Worm (Caenorhabditis elegans) whole organism, early embryonic: ENCODE data around the gene F25D1.8.

ENCODE experiments used
- B0310.2 ChIP-seq: sonication (generic microtip); optimal IDR thresholded peaks from 2 replicates; lab custom pipeline; 2016; ENCODE audit warnings: mild to moderate bottlenecking, missing genetic modification characterization, missing compliant biosample characterization
- F13C5.2 ChIP-seq: sonication (generic microtip); optimal IDR thresholded peaks from 2 replicates; lab custom pipeline; 2017; ENCODE audit warnings: mild to moderate bottlenecking, missing genetic modification characterization, inconsistent platforms, missing compliant biosample characterization
- aly-1 ChIP-seq: sonication (generic microtip); optimal IDR thresholded peaks from 2 replicates; lab custom pipeline; 2016; ENCODE audit warnings: missing genetic modification characterization, missing compliant biosample characterization
- ama-1 ChIP-seq: fragments of 150-350 bp; optimal IDR thresholded peaks from 2 replicates; lab custom pipeline; 2014
- ceh-13 ChIP-seq: fragments of 200-800 bp; sonication (Bioruptor generic); optimal IDR thresholded peaks from 2 replicates; lab custom pipeline; 2018; ENCODE audit warnings: mild to moderate bottlenecking, missing genetic modification characterization, missing compliant biosample characterization
- ceh-36 ChIP-seq: sonication (generic microtip); optimal IDR thresholded peaks from 2 replicates; lab custom pipeline; 2016; ENCODE audit warnings: missing genetic modification characterization, inconsistent platforms, missing compliant biosample characterization
- ets-7 ChIP-seq: sonication (generic microtip); optimal IDR thresholded peaks from 2 replicates; lab custom pipeline; 2016; ENCODE audit warnings: missing genotype, missing genetic modification characterization, missing compliant biosample characterization
- flt-1 ChIP-seq: fragments of 200-800 bp; sonication (Bioruptor generic); IDR thresholded peaks from 2 replicates; pipeline ENCODE4 v1.3.6; 2022; ENCODE audit warnings: missing genetic modification characterization, missing compliant biosample characterization
- hmbx-1 ChIP-seq: sonication (generic microtip); optimal IDR thresholded peaks from 2 replicates; lab custom pipeline; 2016; ENCODE audit warnings: mild to moderate bottlenecking, missing genetic modification characterization, missing compliant biosample characterization
- hmg-4 ChIP-seq: fragments of 200-800 bp; sonication (Bioruptor generic); optimal IDR thresholded peaks from 2 replicates; lab custom pipeline; 2018; ENCODE audit warnings: mild to moderate bottlenecking, missing genetic modification characterization, missing compliant biosample characterization
- hnd-1 ChIP-seq: sonication (generic microtip); optimal IDR thresholded peaks from 2 replicates; lab custom pipeline; 2016; ENCODE audit warnings: missing genetic modification characterization, missing compliant biosample characterization
- pes-1 ChIP-seq: fragments of 200-800 bp; sonication (Bioruptor generic); IDR thresholded peaks from 2 replicates; pipeline ENCODE4 v1.3.6; 2022; ENCODE audit warnings: missing genetic modification reagents, missing genetic modification characterization, missing compliant biosample characterization
- scrt-1 ChIP-seq: fragments of 200-800 bp; sonication (Bioruptor generic); IDR thresholded peaks from 2 replicates; pipeline ENCODE4 v1.3.6; 2022; ENCODE audit warnings: missing genetic modification characterization, missing compliant biosample characterization
- sea-1 ChIP-seq: fragments of 200-800 bp; sonication (Bioruptor generic); conservative IDR thresholded peaks from 2 replicates; pipeline ENCODE4 v1.3.6; 2022; ENCODE audit warnings: missing genetic modification characterization, missing compliant biosample characterization
- tbx-11 ChIP-seq: fragments of 200-800 bp; sonication (Bioruptor generic); IDR thresholded peaks from 2 replicates; pipeline ENCODE4 v1.3.6; 2022; ENCODE audit warnings: missing genetic modification characterization, missing compliant biosample characterization
- tbx-37 ChIP-seq: fragments of 200-800 bp; sonication (Bioruptor generic); conservative IDR thresholded peaks from 2 replicates; pipeline ENCODE4 v1.3.6; 2022; ENCODE audit warnings: missing genetic modification reagents, missing genetic modification characterization, missing compliant biosample characterization
- tra-4 ChIP-seq: sonication (generic microtip); optimal IDR thresholded peaks from 2 replicates; lab custom pipeline; 2017; ENCODE audit warnings: missing genetic modification characterization, missing compliant biosample characterization

F25D1.8 gene

DNA sequence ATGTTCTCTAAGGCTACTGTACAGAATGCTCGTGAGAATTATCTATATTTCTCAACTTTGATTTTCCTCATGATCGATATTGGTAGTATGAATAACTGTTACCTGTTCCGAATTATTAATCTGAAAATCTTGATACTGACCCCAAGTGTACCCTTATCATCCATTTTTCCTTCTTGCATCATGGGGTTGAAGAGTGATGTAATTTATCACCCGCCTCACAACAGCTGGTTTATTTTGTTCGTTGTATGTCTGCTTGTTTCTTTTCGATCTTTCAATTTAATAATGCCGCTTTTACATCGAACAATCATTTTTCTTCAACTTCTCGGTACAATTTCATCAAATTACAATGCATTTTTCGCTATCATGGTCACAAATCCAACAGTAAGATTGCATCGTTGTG, 30.4 kb upstream of the F25D1.8 start, which contains the start of gene C35A5.6:
Gene C35A5.6 (plus strand): TSS at position 283 of the 400 bp plus-strand sequence.
- no peak for TF ChIP-seq B0310.2
- no peak for TF ChIP-seq ets-7 (tag; lab: Kevin White, UChicago)
- TF ChIP-seq scrt-1 = no peak
- TF ChIP-seq hnd-1 = no peak
- TF ChIP-seq F13C5.2 (tag; lab: Kevin White, UChicago) = no peak
- TF ChIP-seq flt-1 = no peak
- no peak for TF ChIP-seq ama-1 (lab: Kevin White, UChicago)
- TF ChIP-seq tra-4 = no peak
- TF ChIP-seq hmg-4 (GFP tag; lab: Kevin White, UChicago) = no peak
- TF ChIP-seq ceh-36 (tag; lab: Kevin White, UChicago) = no peak
- no peak for TF ChIP-seq sea-1 (GFP tag; lab: Robert Waterston, UW)
- no peak for TF ChIP-seq tbx-37
- no peak for TF ChIP-seq hmbx-1 (tag; lab: Kevin White, UChicago)
- no peak for TF ChIP-seq aly-1 (tag; lab: Kevin White, UChicago)
- TF ChIP-seq pes-1 (GFP tag; lab: Robert Waterston, UW) = no peak
- no peak for TF ChIP-seq ceh-13 (GFP tag; lab: Kevin White, UChicago)
- no peak for TF ChIP-seq tbx-11

ce11 chrV:10514271-10514670, 24.9 kb upstream of the F25D1.8 start, which contains the start of gene dmsr-8:
Gene dmsr-8 (minus strand): TSS chrV:10514371.
- TF ChIP-seq tbx-37 (no peak), B0310.2 (no peak), ceh-13 (GFP tag; lab: Kevin White, UChicago) (no peak), aly-1 (tag; lab: Kevin White, UChicago) (no peak), flt-1 (no peak), sea-1 (GFP tag; lab: Robert Waterston, UW) (no peak), tbx-11 (no peak), ets-7 (tag; lab: Kevin White, UChicago) (no peak), pes-1 (GFP tag; lab: Robert Waterston, UW) (no peak), hmbx-1 (tag; lab: Kevin White, UChicago) (no peak), hmg-4 (GFP tag; lab: Kevin White, UChicago) (no peak), ceh-36 (tag; lab: Kevin White, UChicago) (no peak), hnd-1 (no peak), scrt-1 (no peak), tra-4 (no peak), F13C5.2 (tag; lab: Kevin White, UChicago) (no peak), ama-1 (lab: Kevin White, UChicago) (no peak)

DNA sequence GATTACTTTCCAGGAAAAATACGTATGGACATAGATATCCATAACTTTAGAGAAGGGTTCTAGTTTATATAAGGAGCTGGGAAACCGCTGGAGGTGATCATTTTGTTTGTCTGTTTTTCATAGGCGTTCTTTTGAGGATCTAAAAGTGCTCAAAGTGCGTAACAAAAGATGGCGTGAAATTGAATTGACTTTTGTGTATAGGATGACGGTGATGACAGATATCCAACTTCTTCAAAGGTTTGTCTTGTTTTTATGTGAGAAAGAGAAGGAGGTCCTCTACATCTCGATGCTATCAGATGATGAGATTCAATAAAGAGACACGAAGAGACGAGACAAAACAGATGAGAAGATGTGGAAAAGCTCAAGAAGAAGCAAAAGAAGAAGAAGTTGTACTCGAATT, 22.5 kb upstream of the F25D1.8 start:
- no peak for TF ChIP-seq flt-1
- no peak for TF ChIP-seq aly-1 (tag; lab: Kevin White, UChicago)
- TF ChIP-seq pes-1 (GFP tag; lab: Robert Waterston, UW) = no peak
- no peak for TF ChIP-seq F13C5.2 (tag; lab: Kevin White, UChicago)
- TF ChIP-seq ets-7 (tag; lab: Kevin White, UChicago) = no peak
- TF ChIP-seq sea-1 (GFP tag; lab: Robert Waterston, UW) = no peak
- no peak for TF ChIP-seq tbx-37
- TF ChIP-seq tbx-11 = no peak
- no peak for TF ChIP-seq hmg-4 (GFP tag; lab: Kevin White, UChicago)
- TF ChIP-seq hnd-1 = no peak
- no peak for TF ChIP-seq B0310.2
- TF ChIP-seq ceh-13 (GFP tag; lab: Kevin White, UChicago) = no peak
- TF ChIP-seq ceh-36 (tag; lab: Kevin White, UChicago) = no peak
- no peak for TF ChIP-seq hmbx-1 (tag; lab: Kevin White, UChicago)
- no peak for TF ChIP-seq ama-1 (lab: Kevin White, UChicago)

DNA sequence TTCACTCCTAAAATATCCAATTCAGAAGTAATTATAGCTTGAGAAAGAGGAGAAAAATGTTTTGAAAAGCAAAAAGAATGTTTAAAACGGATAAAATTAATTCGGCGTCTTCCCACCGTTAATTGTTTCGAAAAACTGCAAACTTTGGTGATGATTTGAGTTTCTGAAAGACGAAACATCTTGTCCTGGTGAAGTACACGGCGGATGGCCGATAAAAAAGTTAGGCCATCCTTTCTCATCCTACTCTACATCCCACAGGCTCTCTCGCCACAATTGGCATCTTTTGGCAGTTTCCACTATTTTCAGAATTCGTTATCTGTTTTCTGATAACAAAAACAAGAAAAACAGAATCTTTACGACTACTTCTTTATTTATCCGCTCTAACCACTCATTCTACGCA, 13.3 kb upstream of the F25D1.8 start, which contains the start of the genes C35A5.8 and hda-11:
Gene C35A5.8 (minus strand): TSS at position 7 of the 400 bp plus-strand sequence.
Gene hda-11 (plus strand): TSS at position 283 of the 400 bp plus-strand sequence.
- TF ChIP-seq ceh-36 (tag; lab: Kevin White, UChicago) (no peak), tbx-37 (peak; percentile 72)

- no peak for TF ChIP-seq hmg-4 (GFP tag; lab: Kevin White, UChicago)
These were observed 10.7 kb upstream of the F25D1.8 start, which contains the start of gene F25D1.3 for ce11 chrV:10528500-10528899. Gene F25D1.3 (plus strand): TSS chrV:10528724.

DNA sequence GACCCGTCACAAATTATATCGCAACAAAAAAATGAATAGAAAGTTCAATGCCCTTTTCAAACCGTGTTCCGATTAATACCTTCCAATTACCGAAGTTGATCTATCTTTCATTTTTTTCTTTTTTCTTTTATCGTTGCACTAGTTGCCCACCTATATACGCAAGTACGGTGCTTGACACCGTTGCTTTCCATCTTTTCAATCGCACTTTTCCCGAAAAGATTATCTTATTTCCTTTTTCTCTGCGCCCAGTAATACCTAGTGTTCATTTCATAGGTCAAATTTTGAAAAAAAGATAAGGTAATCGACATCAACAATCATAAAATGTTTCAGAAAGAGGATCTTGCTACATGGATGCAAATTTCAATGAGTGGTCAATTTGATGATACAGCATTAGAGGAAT, 9.6 kb upstream of the F25D1.8 start:
- TF ChIP-seq ets-7 (tag; lab: Kevin White, UChicago) (no peak), tbx-37 (no peak), ceh-13 (GFP tag; lab: Kevin White, UChicago) (no peak), pes-1 (GFP tag; lab: Robert Waterston, UW) (no peak), hmbx-1 (tag; lab: Kevin White, UChicago) (no peak), ceh-36 (tag; lab: Kevin White, UChicago) (no peak), tbx-11 (no peak), flt-1 (no peak), ama-1 (lab: Kevin White, UChicago) (no peak), scrt-1 (no peak), F13C5.2 (tag; lab: Kevin White, UChicago) (no peak), sea-1 (GFP tag; lab: Robert Waterston, UW) (no peak), B0310.2 (no peak), hnd-1 (no peak), tra-4 (no peak), aly-1 (tag; lab: Kevin White, UChicago) (no peak)

- no peak for TF ChIP-seq B0310.2
- TF ChIP-seq flt-1 = no peak
- no peak for TF ChIP-seq ets-7 (tag; lab: Kevin White, UChicago)
- no peak for TF ChIP-seq ceh-36 (tag; lab: Kevin White, UChicago)
- no peak for TF ChIP-seq pes-1 (GFP tag; lab: Robert Waterston, UW)
- TF ChIP-seq ceh-13 (GFP tag; lab: Kevin White, UChicago) = no peak
- TF ChIP-seq aly-1 (tag; lab: Kevin White, UChicago) = no peak
- no peak for TF ChIP-seq hmbx-1 (tag; lab: Kevin White, UChicago)
- TF ChIP-seq tbx-11 = no peak
- no peak for TF ChIP-seq sea-1 (GFP tag; lab: Robert Waterston, UW)
- TF ChIP-seq F13C5.2 (tag; lab: Kevin White, UChicago) = no peak
- no peak for TF ChIP-seq tbx-37
- no peak for TF ChIP-seq ama-1 (lab: Kevin White, UChicago)
These were observed 6.5 kb upstream of the F25D1.8 start, which contains the start of gene txt-10 for ce11 chrV:10532725-10533124. Gene txt-10 (minus strand): TSS chrV:10532825.
